Fruit fly (Drosophila melanogaster) whole organism, embryonic: ENCODE data around the gene Orct2.

Experiments
- Aef1 ChIP-seq: fragments of 200-800 bp; sonication (Bioruptor generic); IDR thresholded peaks from 3 replicates; pipeline ENCODE4 v1.3.6; 2022; ENCODE audit warnings: missing biosample characterization, missing genetic modification characterization
- Awh ChIP-seq: fragments of 200-800 bp; sonication (Bioruptor generic); IDR thresholded peaks from 2 replicates; pipeline ENCODE4, ENCODE4 v1.3.6; 2022; ENCODE audit warnings: missing biosample characterization, missing genetic modification characterization
- Bdp1 ChIP-seq: fragments of 200-800 bp; sonication (Bioruptor generic); optimal IDR thresholded peaks from 3 replicates; lab custom pipeline; 2016; ENCODE audit warnings: missing biosample characterization, missing genetic modification characterization
- CG11398 ChIP-seq: fragments of 200-800 bp; sonication (Bioruptor generic); optimal IDR thresholded peaks from 2 replicates; lab custom pipeline; 2016; ENCODE audit warnings: missing biosample characterization, missing genetic modification characterization
- CG12391 ChIP-seq: fragments of 200-800 bp; sonication (Bioruptor generic); optimal IDR thresholded peaks from 3 replicates; lab custom pipeline; 2018; ENCODE audit warnings: missing biosample characterization, mild to moderate bottlenecking, missing genetic modification characterization, moderate library complexity
- CG1529 ChIP-seq: fragments of 200-800 bp; sonication (Bioruptor generic); optimal IDR thresholded peaks from 3 replicates; lab custom pipeline; 2018; ENCODE audit warnings: missing biosample characterization, missing genetic modification characterization
- CG15479 ChIP-seq: fragments of 200-800 bp; sonication (Bioruptor generic); optimal IDR thresholded peaks from 3 replicates; lab custom pipeline; 2019; ENCODE audit warnings: missing biosample characterization, mild to moderate bottlenecking, missing genetic modification characterization, moderate library complexity
- CG17328 ChIP-seq: fragments of 200-800 bp; sonication (Bioruptor generic); IDR thresholded peaks from 2 replicates; pipeline ENCODE4 v1.3.6; 2022; ENCODE audit warnings: missing biosample characterization, missing genetic modification characterization
- CG17359 ChIP-seq: fragments of 200-800 bp; sonication (Bioruptor generic); optimal IDR thresholded peaks from 3 replicates; lab custom pipeline; 2018; ENCODE audit warnings: missing biosample characterization, mild to moderate bottlenecking, missing genetic modification characterization, moderate library complexity
- CG18764 ChIP-seq: fragments of 200-800 bp; sonication (Bioruptor generic); optimal IDR thresholded peaks from 3 replicates; lab custom pipeline; 2016; ENCODE audit warnings: missing biosample characterization, missing genetic modification characterization
- CG2678 ChIP-seq: fragments of 200-800 bp; sonication (Bioruptor generic); optimal IDR thresholded peaks from 3 replicates; lab custom pipeline; 2019; ENCODE audit warnings: missing biosample characterization, mild to moderate bottlenecking, missing genetic modification characterization, moderate library complexity
- CG34224 ChIP-seq: fragments of 200-800 bp; sonication (Bioruptor generic); IDR thresholded peaks from 3 replicates; pipeline ENCODE4 v1.3.6; 2022; ENCODE audit warnings: missing biosample characterization, missing genetic modification characterization; ENCODE audit not compliant: partially characterized antibody
- CG34376 ChIP-seq: fragments of 200-800 bp; sonication (Bioruptor generic); optimal IDR thresholded peaks from 2 replicates; lab custom pipeline; 2018; ENCODE audit warnings: missing biosample characterization, mild to moderate bottlenecking, missing genetic modification characterization
- CG34422 ChIP-seq: fragments of 200-800 bp; sonication (Bioruptor generic); IDR thresholded peaks from 3 replicates; pipeline ENCODE4 v1.3.6; 2022; ENCODE audit warnings: missing biosample characterization, missing genetic modification characterization
- CG4854 ChIP-seq: fragments of 200-800 bp; sonication (Bioruptor generic); optimal IDR thresholded peaks from 2 replicates; lab custom pipeline; 2016; ENCODE audit warnings: missing biosample characterization, missing genetic modification characterization, inconsistent platforms
- CG5953 ChIP-seq: fragments of 200-800 bp; sonication (Bioruptor generic); IDR thresholded peaks from 2 replicates; pipeline ENCODE4 v1.3.6; 2022; ENCODE audit warnings: missing biosample characterization, missing genetic modification characterization
- CG6791 ChIP-seq: fragments of 200-800 bp; sonication (Bioruptor generic); IDR thresholded peaks from 3 replicates; pipeline ENCODE4 v1.3.6; 2022; ENCODE audit warnings: missing biosample characterization, missing genetic modification characterization; ENCODE audit not compliant: partially characterized antibody
- CG7928 ChIP-seq: fragments of 200-800 bp; sonication (Bioruptor generic); optimal IDR thresholded peaks from 2 replicates; lab custom pipeline; 2017; ENCODE audit warnings: missing biosample characterization, mild to moderate bottlenecking, missing genetic modification characterization
- CG8290 ChIP-seq, 3 experiments: fragments of 200-800 bp; sonication (Bioruptor generic); optimal IDR thresholded peaks; 2 replicates each; lab custom pipeline; 2016 to 2019; ENCODE audit warnings: missing biosample characterization in 3 of 3, missing genetic modification characterization in 3 of 3, mild to moderate bottlenecking in 2 of 3, moderate library complexity in 1 of 3
- CG8765 ChIP-seq: fragments of 200-800 bp; sonication (Bioruptor generic); IDR thresholded peaks from 2 replicates; pipeline ENCODE4 v1.3.6; 2022; ENCODE audit warnings: missing biosample characterization, missing genetic modification characterization
- CrebB ChIP-seq: fragments of 200-800 bp; sonication (Bioruptor generic); optimal IDR thresholded peaks from 3 replicates; lab custom pipeline; 2018; ENCODE audit warnings: missing biosample characterization, mild to moderate bottlenecking, missing genetic modification characterization
- D19A ChIP-seq: fragments of 200-800 bp; optimal IDR thresholded peaks from 3 replicates; lab custom pipeline; 2019; ENCODE audit warnings: missing biosample characterization, mild to moderate bottlenecking, missing genetic modification characterization, moderate library complexity
- Doc2 ChIP-seq: fragments of 200-800 bp; sonication (Bioruptor generic); IDR thresholded peaks from 2 replicates; pipeline ENCODE4 v1.3.6; 2022; ENCODE audit warnings: missing biosample characterization, missing genetic modification characterization
- Drgx ChIP-seq: fragments of 200-800 bp; sonication (Bioruptor generic); IDR thresholded peaks from 2 replicates; pipeline ENCODE4 v1.3.6; 2022; ENCODE audit warnings: missing biosample characterization, missing genetic modification characterization
- E2f2 ChIP-seq: fragments of 200-800 bp; sonication (Bioruptor generic); IDR thresholded peaks from 2 replicates; pipeline ENCODE4 v1.3.6; 2022; ENCODE audit warnings: missing biosample characterization, missing genetic modification characterization
- Hmr ChIP-seq: fragments of 200-800 bp; sonication (Bioruptor generic); optimal IDR thresholded peaks from 3 replicates; lab custom pipeline; 2017; ENCODE audit warnings: mild to moderate bottlenecking, missing biosample characterization, missing genetic modification reagents, missing genetic modification characterization
- NFAT ChIP-seq: fragments of 200-800 bp; sonication (Bioruptor generic); IDR thresholded peaks from 2 replicates; pipeline ENCODE4 v1.3.6; 2022; ENCODE audit warnings: missing biosample characterization, missing genetic modification characterization
- Nf-YC ChIP-seq: fragments of 200-800 bp; optimal IDR thresholded peaks from 3 replicates; lab custom pipeline; 2019; ENCODE audit warnings: missing biosample characterization, mild to moderate bottlenecking, missing genetic modification characterization, moderate library complexity
- bigmax ChIP-seq: fragments of 200-800 bp; sonication (Bioruptor generic); optimal IDR thresholded peaks from 2 replicates; lab custom pipeline; 2018; ENCODE audit warnings: missing biosample characterization, mild to moderate bottlenecking, missing genetic modification characterization
- chn ChIP-seq: fragments of 200-800 bp; sonication (Bioruptor generic); optimal IDR thresholded peaks from 2 replicates; lab custom pipeline; 2016; ENCODE audit warnings: missing biosample characterization, missing genetic modification characterization
- dmrt11E ChIP-seq: fragments of 200-800 bp; sonication (Bioruptor generic); optimal IDR thresholded peaks from 3 replicates; lab custom pipeline; 2018; ENCODE audit warnings: missing biosample characterization, mild to moderate bottlenecking, missing genetic modification characterization, moderate library complexity
- eve ChIP-seq, 2 experiments: fragments of >200 bp; optimal IDR thresholded peaks; 2 replicates each; lab custom pipeline; 2017; ENCODE audit warnings: missing biosample characterization in 2 of 2, missing genetic modification characterization in 2 of 2
- fru ChIP-seq: fragments of >200 bp; optimal IDR thresholded peaks from 2 replicates; lab custom pipeline; 2017
- ftz-f1 ChIP-seq: fragments of 200-800 bp; sonication (Bioruptor generic); optimal IDR thresholded peaks from 2 replicates; lab custom pipeline; 2016; ENCODE audit warnings: missing biosample characterization, missing genetic modification characterization
- fu2 ChIP-seq: fragments of 200-800 bp; sonication (Bioruptor generic); optimal IDR thresholded peaks from 2 replicates; lab custom pipeline; 2016; ENCODE audit warnings: missing biosample characterization, missing genetic modification characterization
- gce ChIP-seq: fragments of 200-800 bp; sonication (Bioruptor generic); IDR thresholded peaks from 3 replicates; pipeline ENCODE4 v1.3.6; 2022; ENCODE audit warnings: missing biosample characterization, missing genetic modification characterization
- gcm2 ChIP-seq: fragments of 200-800 bp; sonication (Bioruptor generic); optimal IDR thresholded peaks from 2 replicates; lab custom pipeline; 2016; ENCODE audit warnings: missing biosample characterization, missing genetic modification characterization
- hbn ChIP-seq: fragments of 200-800 bp; sonication (Bioruptor generic); IDR thresholded peaks from 2 replicates; pipeline ENCODE4 v1.3.6; 2022; ENCODE audit warnings: missing biosample characterization, missing genetic modification characterization; ENCODE audit not compliant: partially characterized antibody
- her ChIP-seq: fragments of 200-800 bp; sonication (Bioruptor generic); optimal IDR thresholded peaks from 2 replicates; lab custom pipeline; 2016; ENCODE audit warnings: missing biosample characterization, missing genetic modification characterization
- otp ChIP-seq: fragments of 200-800 bp; sonication (Bioruptor generic); IDR thresholded peaks from 3 replicates; pipeline ENCODE4, ENCODE4 v1.3.6; 2022; ENCODE audit warnings: missing biosample characterization, missing genetic modification characterization
- run ChIP-seq: fragments of 200-800 bp; sonication (Bioruptor generic); optimal IDR thresholded peaks from 3 replicates; lab custom pipeline; 2018; ENCODE audit warnings: missing biosample characterization, mild to moderate bottlenecking, missing genetic modification characterization
- schlank ChIP-seq: fragments of 200-800 bp; sonication (Bioruptor generic); optimal IDR thresholded peaks from 2 replicates; lab custom pipeline; 2018; ENCODE audit warnings: missing biosample characterization, mild to moderate bottlenecking, missing genetic modification characterization
- sens ChIP-seq: fragments of 200-800 bp; sonication (Bioruptor generic); peaks from one replicate; lab custom pipeline; 2016; ENCODE audit warnings: missing biosample characterization, missing genetic modification characterization
- slbo ChIP-seq: fragments of 200-800 bp; sonication (Bioruptor generic); IDR thresholded peaks from 2 replicates; pipeline ENCODE4 v1.3.6; 2022; ENCODE audit warnings: missing biosample characterization, missing genetic modification characterization
- so ChIP-seq: fragments of 200-800 bp; sonication (Bioruptor generic); IDR thresholded peaks from 3 replicates; pipeline ENCODE4 v1.3.6; 2022; ENCODE audit warnings: missing biosample characterization, missing genetic modification characterization
- sqz ChIP-seq: fragments of 200-800 bp; sonication (Bioruptor generic); optimal IDR thresholded peaks from 3 replicates; lab custom pipeline; 2018; ENCODE audit warnings: missing biosample characterization, mild to moderate bottlenecking, missing genetic modification characterization
- tgo ChIP-seq: fragments of 200-800 bp; sonication (Bioruptor generic); IDR thresholded peaks from 3 replicates; pipeline ENCODE4 v1.3.6; 2022; ENCODE audit warnings: missing biosample characterization, missing genetic modification characterization
- vnd ChIP-seq: fragments of 200-800 bp; sonication (Bioruptor generic); IDR thresholded peaks from 3 replicates; pipeline ENCODE4 v1.3.6; 2022; ENCODE audit warnings: missing biosample characterization, missing genetic modification characterization; ENCODE audit not compliant: partially characterized antibody
- vvl ChIP-seq: fragments of 200-800 bp; sonication (Bioruptor generic); IDR thresholded peaks from 2 replicates; pipeline ENCODE4 v1.3.6; 2022; ENCODE audit warnings: missing biosample characterization, missing genetic modification characterization
- zen2 ChIP-seq: fragments of 200-800 bp; sonication (Bioruptor generic); IDR thresholded peaks from 3 replicates; pipeline ENCODE4 v1.3.6; 2022; ENCODE audit warnings: missing biosample characterization, missing genetic modification characterization; ENCODE audit not compliant: partially characterized antibody

Gene Orct2

DNA sequence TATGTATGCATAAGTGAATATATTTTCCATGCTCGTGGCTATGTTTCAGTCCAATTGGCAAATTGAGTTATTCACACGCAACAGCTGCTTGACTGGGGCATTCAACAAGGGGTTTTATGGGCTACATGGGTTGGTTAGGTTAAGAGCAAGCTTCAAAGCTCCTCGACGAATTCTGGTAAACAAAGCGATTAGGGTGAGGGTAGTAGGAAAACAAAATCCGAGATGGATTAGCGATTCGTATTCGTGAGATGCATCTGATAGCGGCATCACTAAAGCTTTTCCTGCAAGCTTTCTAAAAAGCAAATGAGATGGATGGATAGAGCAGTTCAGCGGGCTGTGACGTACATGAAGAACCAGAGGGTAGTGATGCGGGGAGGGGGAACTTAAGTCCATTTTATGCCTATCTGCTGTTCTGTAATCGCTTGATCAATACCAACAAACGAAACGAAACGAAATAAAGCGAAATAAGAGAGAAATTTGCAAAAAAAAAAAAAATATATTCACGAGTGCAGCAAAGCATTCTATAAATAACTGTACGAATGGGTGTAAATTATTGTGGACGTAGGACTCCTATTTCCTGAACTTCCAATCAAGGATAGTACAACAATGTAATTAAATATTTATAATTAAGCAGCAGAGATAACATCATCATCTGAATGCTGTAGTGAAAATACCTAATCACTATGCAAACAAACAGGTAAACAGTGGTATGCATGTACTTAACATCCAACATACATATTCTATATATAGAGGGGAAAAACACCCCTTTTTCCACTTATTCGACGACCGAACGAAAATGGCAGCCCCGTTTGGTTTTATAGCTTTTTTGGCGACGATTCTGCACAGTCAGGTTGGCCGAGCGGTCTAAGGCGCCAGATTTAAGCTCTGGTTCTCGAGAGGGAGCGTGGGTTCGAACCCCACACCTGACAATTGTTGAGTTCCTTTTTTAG, 8.1 kb upstream of the Orct2 start (continued):
- no peak for TF ChIP-seq CG1529
- TF ChIP-seq CG17359 (tag; lab: Kevin White, UChicago) = no peak
- no peak for TF ChIP-seq gce (GFP tag; lab: Robert Waterston, UW)
- no peak for TF ChIP-seq run (tag; lab: Kevin White, UChicago)
- TF ChIP-seq fu2 (GFP tag; lab: Kevin White, UChicago) = no peak
- TF ChIP-seq chn (GFP tag; lab: Kevin White, UChicago) = no peak
- TF ChIP-seq E2f2 (GFP tag; lab: Robert Waterston, UW) = no peak
- no peak for TF ChIP-seq gcm2 (GFP tag; lab: Kevin White, UChicago)
- no peak for TF ChIP-seq Hmr (GFP tag; lab: Kevin White, UChicago)
- no peak for TF ChIP-seq CG4854 (GFP tag; lab: Kevin White, UChicago)
- TF ChIP-seq CG2678 (tag; lab: Kevin White, UChicago) = peak; percentile 14
- no peak for TF ChIP-seq so (GFP tag; lab: Robert Waterston, UW)
- TF ChIP-seq CG11398 (GFP tag; lab: Kevin White, UChicago) = no peak
- 0 out of 2 replicates have a peak, but pooled peaks have one; percentile 1 for TF ChIP-seq vvl
- no peak for TF ChIP-seq fru (lab: Kevin White, UChicago)
- TF ChIP-seq CG34376 (GFP tag; lab: Kevin White, UChicago) = no peak
- TF ChIP-seq CrebB = no peak
- TF ChIP-seq schlank (tag; lab: Kevin White, UChicago) = no peak
- no peak for TF ChIP-seq vnd
- no peak for TF ChIP-seq Doc2 (GFP tag; lab: Robert Waterston, UW)
- no peak for TF ChIP-seq dmrt11E
- no peak for TF ChIP-seq tgo (GFP tag; lab: Robert Waterston, UW)
- TF ChIP-seq D19A (tag; lab: Kevin White, UChicago) = no peak
- 0 out of 3 replicates have a peak, but pooled peaks have one; percentile 6 for TF ChIP-seq CG6791 (GFP tag; lab: Robert Waterston, UW)
- no peak for TF ChIP-seq bigmax (GFP tag; lab: Kevin White, UChicago)
- TF ChIP-seq CG12391 (tag; lab: Kevin White, UChicago) = no peak
- no peak for TF ChIP-seq hbn (GFP tag; lab: Robert Waterston, UW)
- no peak for TF ChIP-seq NFAT (GFP tag; lab: Robert Waterston, UW)
- no peak for TF ChIP-seq CG7928 (GFP tag; lab: Kevin White, UChicago)
- no peak for TF ChIP-seq CG8290 (GFP tag; optimal IDR thresholded peaks at IDR 0.05; lab: Kevin White, UChicago)
- TF ChIP-seq CG8290 (tag; optimal IDR thresholded peaks at IDR 0.05; lab: Kevin White, UChicago) = peak in 1 of 2 experiments; percentile 9
- no peak for TF ChIP-seq her (GFP tag; lab: Kevin White, UChicago)
- TF ChIP-seq eve (GFP tag; optimal IDR thresholded peaks at IDR 0.05; lab: Kevin White, UChicago) = peak in 1 of 2 experiments; percentile 16
- no peak for TF ChIP-seq CG17328
- TF ChIP-seq sqz (GFP tag; lab: Kevin White, UChicago) = no peak
- no peak for TF ChIP-seq ftz-f1 (GFP tag; lab: Kevin White, UChicago)
- no peak for TF ChIP-seq otp
- TF ChIP-seq CG18764 = no peak
- no peak for TF ChIP-seq slbo
- TF ChIP-seq Drgx (GFP tag; lab: Robert Waterston, UW) = no peak
- peak; percentile 97 for TF ChIP-seq Bdp1 (GFP tag; lab: Kevin White, UChicago)
- no peak for TF ChIP-seq CG8765 (GFP tag; lab: Robert Waterston, UW)
- TF ChIP-seq CG34422 = no peak
- TF ChIP-seq Awh (GFP tag; lab: Robert Waterston, UW) = no peak
- TF ChIP-seq Nf-YC = no peak
- TF ChIP-seq Aef1 = no peak
- TF ChIP-seq CG34224 (GFP tag; lab: Robert Waterston, UW) = no peak
- no peak for TF ChIP-seq zen2
- TF ChIP-seq CG15479 = no peak
- peak; percentile 66 for TF ChIP-seq sens (GFP tag; lab: Kevin White, UChicago)
- TF ChIP-seq CG5953 (GFP tag; lab: Robert Waterston, UW) = no peak
